Fruit fly (Drosophila melanogaster) whole organism, embryonic: ENCODE results near the gene pav.

Experiments
- Abd-B ChIP-seq: fragments of 200-800 bp; sonication (Bioruptor generic); optimal IDR thresholded peaks from 2 replicates; lab custom pipeline; 2018; ENCODE audit warnings: missing biosample characterization, mild to moderate bottlenecking, missing genetic modification characterization, moderate library complexity
- Aef1 ChIP-seq: fragments of 200-800 bp; sonication (Bioruptor generic); IDR thresholded peaks from 3 replicates; pipeline ENCODE4 v1.3.6; 2022; ENCODE audit warnings: missing biosample characterization, missing genetic modification characterization
- Atf6 ChIP-seq: fragments of 200-800 bp; sonication (Bioruptor generic); IDR thresholded peaks from 2 replicates; pipeline ENCODE4 v1.3.6; 2022; ENCODE audit warnings: missing biosample characterization, missing genetic modification characterization
- BEAF-32 ChIP-seq: fragments of 200-800 bp; sonication (Bioruptor generic); optimal IDR thresholded peaks from 3 replicates; lab custom pipeline; 2017; ENCODE audit warnings: missing biosample characterization, missing genetic modification characterization, mild to moderate bottlenecking, moderate library complexity, missing genetic modification reagents
- CG10366 ChIP-seq: fragments of 200-800 bp; sonication (Bioruptor generic); IDR thresholded peaks from 2 replicates; pipeline ENCODE4 v1.3.6; 2022; ENCODE audit warnings: missing biosample characterization, missing genetic modification characterization
- CG11247 ChIP-seq: fragments of 200-800 bp; sonication (Bioruptor generic); IDR thresholded peaks from 2 replicates; pipeline ENCODE4 v1.3.6; 2022; ENCODE audit warnings: missing biosample characterization, missing genetic modification characterization
- CG12299 ChIP-seq: fragments of 200-800 bp; sonication (Bioruptor generic); optimal IDR thresholded peaks from 2 replicates; lab custom pipeline; 2018; ENCODE audit warnings: missing biosample characterization, mild to moderate bottlenecking, missing genetic modification characterization
- CG12659 ChIP-seq: fragments of 200-800 bp; sonication (Bioruptor generic); optimal IDR thresholded peaks from 3 replicates; lab custom pipeline; 2017; ENCODE audit warnings: mild to moderate bottlenecking, missing biosample characterization, missing genetic modification reagents, missing genetic modification characterization
- CG13287 ChIP-seq: fragments of 200-800 bp; sonication (Bioruptor generic); IDR thresholded peaks from 2 replicates; pipeline ENCODE4 v1.3.6; 2022; ENCODE audit warnings: missing biosample characterization, missing genetic modification characterization; ENCODE audit not compliant: partially characterized antibody
- CG13894 ChIP-seq: fragments of 200-800 bp; sonication (Bioruptor generic); optimal IDR thresholded peaks from 3 replicates; lab custom pipeline; 2018; ENCODE audit warnings: missing biosample characterization, mild to moderate bottlenecking, missing genetic modification characterization, moderate library complexity
- CG14710 ChIP-seq: fragments of 200-800 bp; sonication (Bioruptor generic); optimal IDR thresholded peaks from 3 replicates; lab custom pipeline; 2019; ENCODE audit warnings: missing biosample characterization, mild to moderate bottlenecking, missing genetic modification characterization, moderate library complexity
- CG15514 ChIP-seq: fragments of 200-800 bp; sonication (Bioruptor generic); optimal IDR thresholded peaks from 3 replicates; lab custom pipeline; 2017; ENCODE audit warnings: missing biosample characterization, missing genetic modification characterization, mild to moderate bottlenecking, moderate library complexity, missing genetic modification reagents
- CG17829 ChIP-seq: fragments of 200-800 bp; optimal IDR thresholded peaks from 2 replicates; lab custom pipeline; 2019; ENCODE audit warnings: missing biosample characterization, mild to moderate bottlenecking, missing genetic modification characterization, moderate library complexity
- CG18476 ChIP-seq: fragments of 200-800 bp; sonication (Bioruptor generic); optimal IDR thresholded peaks from 2 replicates; lab custom pipeline; 2016; ENCODE audit warnings: missing biosample characterization, mild to moderate bottlenecking, missing genetic modification characterization
- CG2116 ChIP-seq: fragments of 200-800 bp; sonication (Bioruptor generic); optimal IDR thresholded peaks from 3 replicates; lab custom pipeline; 2018; ENCODE audit warnings: missing biosample characterization, mild to moderate bottlenecking, missing genetic modification characterization
- CG30020 ChIP-seq: fragments of 200-800 bp; optimal IDR thresholded peaks from 2 replicates; lab custom pipeline; 2019; ENCODE audit warnings: missing biosample characterization, mild to moderate bottlenecking, missing genetic modification characterization, moderate library complexity
- CG3281 ChIP-seq: fragments of 200-800 bp; sonication (Bioruptor generic); optimal IDR thresholded peaks from 3 replicates; lab custom pipeline; 2017; ENCODE audit warnings: missing biosample characterization, mild to moderate bottlenecking, missing genetic modification characterization
- CG4707 ChIP-seq: fragments of 200-800 bp; sonication (Bioruptor generic); optimal IDR thresholded peaks from 2 replicates; lab custom pipeline; 2018; ENCODE audit warnings: missing biosample characterization, mild to moderate bottlenecking, missing genetic modification characterization, moderate library complexity
- CG9932 ChIP-seq: fragments of 200-800 bp; sonication (Bioruptor generic); IDR thresholded peaks from 2 replicates; pipeline ENCODE4 v1.3.6; 2022; ENCODE audit warnings: missing biosample characterization, missing genetic modification characterization
- CHES-1-like ChIP-seq: fragments of 200-800 bp; sonication (Bioruptor generic); optimal IDR thresholded peaks from 2 replicates; lab custom pipeline; 2016; ENCODE audit warnings: missing biosample characterization, missing genetic modification characterization
- CoRest ChIP-seq: fragments of 200-800 bp; sonication (Bioruptor generic); optimal IDR thresholded peaks from 3 replicates; lab custom pipeline; 2018; ENCODE audit warnings: missing biosample characterization, mild to moderate bottlenecking, missing genetic modification characterization, moderate library complexity
- E2f2 ChIP-seq: fragments of 200-800 bp; sonication (Bioruptor generic); IDR thresholded peaks from 2 replicates; pipeline ENCODE4 v1.3.6; 2022; ENCODE audit warnings: missing biosample characterization, missing genetic modification characterization
- HLH3B ChIP-seq: fragments of 200-800 bp; sonication (Bioruptor generic); IDR thresholded peaks from 2 replicates; pipeline ENCODE4 v1.3.6; 2022; ENCODE audit warnings: missing biosample characterization, missing genetic modification characterization
- Hand ChIP-seq: fragments of 200-800 bp; sonication (Bioruptor generic); optimal IDR thresholded peaks from 2 replicates; lab custom pipeline; 2017; ENCODE audit warnings: mild to moderate bottlenecking, missing biosample characterization, missing genetic modification reagents, missing genetic modification characterization
- Lim3 ChIP-seq: fragments of 200-800 bp; sonication (Bioruptor generic); IDR thresholded peaks from 2 replicates; pipeline ENCODE4 v1.3.6; 2022; ENCODE audit warnings: missing biosample characterization, missing genetic modification characterization
- NFAT ChIP-seq: fragments of 200-800 bp; sonication (Bioruptor generic); IDR thresholded peaks from 2 replicates; pipeline ENCODE4 v1.3.6; 2022; ENCODE audit warnings: missing biosample characterization, missing genetic modification characterization
- PHDP ChIP-seq: fragments of 200-800 bp; sonication (Bioruptor generic); optimal IDR thresholded peaks from 3 replicates; lab custom pipeline; 2018; ENCODE audit warnings: missing biosample characterization, mild to moderate bottlenecking, missing genetic modification characterization, moderate library complexity
- Scr ChIP-seq: fragments of 200-800 bp; sonication (Bioruptor generic); IDR thresholded peaks from 2 replicates; pipeline ENCODE4 v1.3.6; 2022; ENCODE audit warnings: missing biosample characterization, missing genetic modification characterization; ENCODE audit not compliant: partially characterized antibody
- Spps ChIP-seq: fragments of 200-800 bp; sonication (Bioruptor generic); optimal IDR thresholded peaks from 2 replicates; lab custom pipeline; 2018; ENCODE audit warnings: missing biosample characterization, mild to moderate bottlenecking, missing genetic modification characterization
- Ssrp ChIP-seq: fragments of 200-800 bp; sonication (Bioruptor generic); optimal IDR thresholded peaks from 2 replicates; lab custom pipeline; 2018; ENCODE audit warnings: missing biosample characterization, mild to moderate bottlenecking, missing genetic modification characterization, moderate library complexity
- Taf1 ChIP-seq: fragments of 200-800 bp; sonication (Bioruptor generic); IDR thresholded peaks from 2 replicates; pipeline ENCODE4 v1.3.6; 2022; ENCODE audit warnings: missing biosample characterization, missing genetic modification characterization
- amos ChIP-seq: fragments of 200-800 bp; sonication (Bioruptor generic); IDR thresholded peaks from 2 replicates; pipeline ENCODE4 v1.3.6; 2022; ENCODE audit warnings: missing biosample characterization, missing genetic modification characterization; ENCODE audit not compliant: partially characterized antibody
- bab2 ChIP-seq: fragments of 200-800 bp; sonication (Bioruptor generic); optimal IDR thresholded peaks from 2 replicates; lab custom pipeline; 2016; ENCODE audit warnings: missing biosample characterization, missing genetic modification characterization
- br ChIP-seq: fragments of >200 bp; optimal IDR thresholded peaks from 2 replicates; lab custom pipeline; 2017
- crp ChIP-seq, 2 experiments: fragments of 200-800 bp; sonication (Bioruptor generic); optimal IDR thresholded peaks; 2 replicates in 1 of 2; 3 replicates in 1 of 2; lab custom pipeline; 2017; ENCODE audit warnings: missing biosample characterization in 2 of 2, missing genetic modification characterization in 2 of 2, mild to moderate bottlenecking in 1 of 2, moderate library complexity in 1 of 2
- dan ChIP-seq: fragments of 200-800 bp; sonication (Bioruptor generic); IDR thresholded peaks from 2 replicates; pipeline ENCODE4 v1.3.6; 2022; ENCODE audit warnings: missing biosample characterization, missing genetic modification characterization
- dati ChIP-seq: fragments of 200-800 bp; sonication (Bioruptor generic); IDR thresholded peaks from 2 replicates; pipeline ENCODE4 v1.3.6; 2022; ENCODE audit warnings: missing biosample characterization, missing genetic modification characterization
- grn ChIP-seq: fragments of 200-800 bp; sonication (Bioruptor generic); optimal IDR thresholded peaks from 3 replicates; lab custom pipeline; 2017; ENCODE audit warnings: missing biosample characterization, missing genetic modification characterization
- gsb-n ChIP-seq: fragments of 200-800 bp; sonication (Bioruptor generic); optimal IDR thresholded peaks from 3 replicates; lab custom pipeline; 2018; ENCODE audit warnings: missing biosample characterization, mild to moderate bottlenecking, missing genetic modification characterization
- maf-S ChIP-seq: fragments of 200-800 bp; sonication (Bioruptor generic); optimal IDR thresholded peaks from 2 replicates; lab custom pipeline; 2016; ENCODE audit warnings: missing biosample characterization, missing genetic modification characterization
- nmo ChIP-seq: fragments of 200-800 bp; sonication (Bioruptor generic); optimal IDR thresholded peaks from 2 replicates; lab custom pipeline; 2018; ENCODE audit warnings: missing biosample characterization, mild to moderate bottlenecking, missing genetic modification characterization, moderate library complexity
- odd ChIP-seq: fragments of 200-800 bp; sonication (Bioruptor generic); optimal IDR thresholded peaks from 2 replicates; lab custom pipeline; 2017; ENCODE audit warnings: missing biosample characterization, mild to moderate bottlenecking, missing genetic modification characterization
- otp ChIP-seq: fragments of 200-800 bp; sonication (Bioruptor generic); IDR thresholded peaks from 3 replicates; pipeline ENCODE4, ENCODE4 v1.3.6; 2022; ENCODE audit warnings: missing biosample characterization, missing genetic modification characterization
- phol ChIP-seq: fragments of 200-800 bp; sonication (Bioruptor generic); optimal IDR thresholded peaks from 3 replicates; lab custom pipeline; 2018; ENCODE audit warnings: missing biosample characterization, mild to moderate bottlenecking, missing genetic modification characterization, moderate library complexity
- pnt ChIP-seq: fragments of 200-800 bp; sonication (Bioruptor generic); optimal IDR thresholded peaks from 3 replicates; lab custom pipeline; 2016; ENCODE audit warnings: missing biosample characterization, missing genetic modification characterization
- prd ChIP-seq, 3 experiments: fragments of >200 bp in 2 of 3; fragments of 200-800 bp in 1 of 3; sonication (Bioruptor generic) in 1 of 3; optimal IDR thresholded peaks in 2 of 3; IDR thresholded peaks in 1 of 3; 2 replicates in 2 of 3; 3 replicates in 1 of 3; pipeline versions ENCODE4 v1.3.6 to Lab custom; 2017 to 2022; ENCODE audit warnings: missing biosample characterization in 1 of 3, missing genetic modification characterization in 1 of 3
- shn ChIP-seq: fragments of 200-800 bp; sonication (Bioruptor generic); optimal IDR thresholded peaks from 3 replicates; lab custom pipeline; 2016; ENCODE audit warnings: missing biosample characterization, missing genetic modification characterization
- sug ChIP-seq: fragments of 200-800 bp; optimal IDR thresholded peaks from 2 replicates; lab custom pipeline; 2019; ENCODE audit warnings: missing biosample characterization, mild to moderate bottlenecking, missing genetic modification characterization, moderate library complexity
- tna ChIP-seq: fragments of 200-800 bp; sonication (Bioruptor generic); IDR thresholded peaks from 2 replicates; pipeline ENCODE4 v1.3.6; 2022; ENCODE audit warnings: missing biosample characterization, missing genetic modification characterization; ENCODE audit not compliant: partially characterized antibody
- unc-4 ChIP-seq: fragments of 200-800 bp; sonication (Bioruptor generic); IDR thresholded peaks from 2 replicates; pipeline ENCODE4 v1.3.6; 2022; ENCODE audit warnings: missing biosample characterization, missing genetic modification characterization; ENCODE audit not compliant: partially characterized antibody

Gene pav

DNA sequence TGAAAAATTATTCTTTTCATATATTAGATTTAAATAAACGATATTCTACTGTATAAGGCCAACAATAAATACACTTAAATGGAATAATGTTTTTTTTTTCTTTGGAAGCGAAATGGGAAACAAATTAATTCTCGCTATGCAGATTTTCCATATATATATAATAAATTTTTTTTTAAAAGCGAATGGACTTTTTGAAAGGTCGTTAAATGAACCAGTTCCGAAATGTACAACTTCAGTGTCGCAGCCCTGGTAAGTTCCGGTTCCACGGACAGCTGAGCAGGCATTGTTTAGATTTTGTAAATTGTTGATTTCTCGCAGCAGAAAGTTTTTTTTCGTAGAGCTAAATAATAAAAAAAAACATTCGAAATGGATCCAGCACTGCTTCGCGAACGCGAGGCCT lies 44.2 kb downstream of the pav start, which contains the start of gene TfIIEbeta (continued):
- TF ChIP-seq CG13287 (GFP tag; lab: Robert Waterston, UW) = peak; percentile 46; the same call in 1 of the 2 replicates
- TF ChIP-seq dati (GFP tag; lab: Robert Waterston, UW) = no peak
- no peak for TF ChIP-seq shn (GFP tag; lab: Kevin White, UChicago)
- peak; percentile 51 for TF ChIP-seq CG3281
- peak; percentile 42; the same call in 1 of the 2 replicates for TF ChIP-seq amos (GFP tag; lab: Robert Waterston, UW)
- TF ChIP-seq CG4707 = no peak
- TF ChIP-seq PHDP = peak; percentile 36
- TF ChIP-seq CG17829 (tag; lab: Kevin White, UChicago) = peak; percentile 29
- no peak for TF ChIP-seq Lim3 (GFP tag; lab: Robert Waterston, UW)
- TF ChIP-seq CG13894 (tag; lab: Kevin White, UChicago) = no peak
- TF ChIP-seq odd (GFP tag; lab: Kevin White, UChicago) = no peak
- TF ChIP-seq CoRest (tag; lab: Kevin White, UChicago) = peak; percentile 42
- TF ChIP-seq otp = no peak
- no peak for TF ChIP-seq Atf6 (GFP tag; lab: Robert Waterston, UW)
- no peak for TF ChIP-seq Aef1 (GFP tag; lab: Robert Waterston, UW)
- no peak for TF ChIP-seq CHES-1-like (GFP tag; lab: Kevin White, UChicago)
- TF ChIP-seq Ssrp (tag; lab: Kevin White, UChicago) = peak; percentile 27
- TF ChIP-seq Spps (tag; lab: Kevin White, UChicago) = peak; percentile 11
- TF ChIP-seq sug (tag; lab: Kevin White, UChicago) = peak; percentile 1
- TF ChIP-seq prd (optimal IDR thresholded peaks at IDR 0.05; lab: Kevin White, UChicago) = no peak
- TF ChIP-seq prd (GFP tag; IDR thresholded peaks at IDR 0.05; lab: Robert Waterston, UW) = peak; percentile 18; the same call in 1 of the 3 replicates
- no peak for TF ChIP-seq NFAT
- no peak for TF ChIP-seq unc-4
- no peak for TF ChIP-seq pnt (GFP tag; lab: Kevin White, UChicago)
- TF ChIP-seq CG18476 = peak; percentile 9
- no peak for TF ChIP-seq Taf1 (GFP tag; lab: Robert Waterston, UW)
- no peak for TF ChIP-seq Hand (GFP tag; lab: Kevin White, UChicago)
- no peak for TF ChIP-seq br (lab: Kevin White, UChicago)
- peak; percentile 15; the same call in 1 of the 2 replicates for TF ChIP-seq CG9932
- TF ChIP-seq Scr = no peak
- TF ChIP-seq bab2 (GFP tag; lab: Kevin White, UChicago) = no peak
- peak; percentile 44 for TF ChIP-seq E2f2 (GFP tag; lab: Robert Waterston, UW)
- TF ChIP-seq grn = no peak
- TF ChIP-seq CG30020 (tag; lab: Kevin White, UChicago) = peak; percentile 4
- TF ChIP-seq CG2116 (GFP tag; lab: Kevin White, UChicago) = peak; percentile 16
- peak; percentile 3 for TF ChIP-seq Abd-B
- TF ChIP-seq CG12659 (GFP tag; lab: Kevin White, UChicago) = peak; percentile 40
- TF ChIP-seq HLH3B (GFP tag; lab: Robert Waterston, UW) = 0 out of 2 replicates have a peak, but pooled peaks have one; percentile 24
- TF ChIP-seq CG15514 (GFP tag; lab: Kevin White, UChicago) = peak; percentile 100
- TF ChIP-seq BEAF-32 (GFP tag; lab: Kevin White, UChicago) = peak; percentile 1
- TF ChIP-seq CG12299 (tag; lab: Kevin White, UChicago) = no peak
- TF ChIP-seq maf-S (GFP tag; lab: Kevin White, UChicago) = no peak
- peak; percentile 39 for TF ChIP-seq phol
- TF ChIP-seq gsb-n (tag; lab: Kevin White, UChicago) = peak; percentile 30
- TF ChIP-seq crp (GFP tag; optimal IDR thresholded peaks at IDR 0.05; lab: Kevin White, UChicago) = peak; percentile 68 to 92
- TF ChIP-seq tna = no peak
- no peak for TF ChIP-seq dan (GFP tag; lab: Robert Waterston, UW)
- TF ChIP-seq CG10366 (GFP tag; lab: Robert Waterston, UW) = peak; percentile 28
- no peak for TF ChIP-seq CG11247
- TF ChIP-seq nmo (GFP tag; lab: Kevin White, UChicago) = peak; percentile 41
- TF ChIP-seq CG14710 (tag; lab: Kevin White, UChicago) = peak; percentile 49
